Worm (Caenorhabditis elegans) whole organism, L3 larva: ENCODE results near the gene dohh-1.

Experiments used
- nhr-28 ChIP-seq: fragments of 150-350 bp; optimal IDR thresholded peaks from 2 replicates; lab custom pipeline; 2014; ENCODE audit warnings: missing biosample characterization, missing genetic modification characterization
- pqm-1 ChIP-seq: fragments of 150-350 bp; optimal IDR thresholded peaks from 2 replicates; lab custom pipeline; 2017; ENCODE audit warnings: missing biosample characterization, missing genetic modification characterization, inconsistent platforms

DNA sequence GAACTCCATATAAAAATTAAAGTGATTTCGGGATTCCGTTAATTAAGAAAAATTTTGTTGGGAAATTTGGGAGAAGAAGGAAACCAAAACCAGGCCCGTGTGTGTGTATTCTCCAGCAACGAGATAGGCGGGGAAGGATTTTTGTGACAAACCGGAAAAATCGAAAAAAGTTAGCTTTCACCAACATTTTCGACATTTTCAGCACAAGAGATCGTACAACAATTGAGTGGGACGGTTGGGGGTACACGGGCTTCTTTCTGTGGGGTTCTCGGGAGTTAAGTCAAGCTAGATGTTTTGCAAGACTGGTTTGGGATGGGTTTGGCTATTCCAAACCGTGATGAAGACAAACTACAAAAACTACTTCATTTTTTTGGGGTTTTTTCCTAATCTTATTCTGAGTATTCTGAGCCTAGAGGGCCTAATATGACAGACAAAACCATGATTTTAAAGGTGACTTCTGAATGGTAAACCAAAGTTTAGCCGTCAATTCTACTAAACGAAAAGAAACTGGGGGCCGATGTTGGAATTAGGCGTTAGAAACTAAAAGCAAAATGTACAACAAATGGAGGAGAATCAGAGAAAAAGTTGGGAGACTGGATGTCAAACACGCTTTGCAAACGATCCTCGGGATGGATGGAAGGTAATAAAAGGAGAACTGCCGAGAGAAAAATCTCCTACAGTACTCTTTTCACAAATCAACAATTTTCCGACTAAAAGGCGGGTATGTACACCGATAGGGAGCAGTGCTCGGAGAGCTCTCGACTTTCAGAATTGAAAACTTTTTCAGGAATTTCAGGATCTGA, 36.9 kb upstream of the dohh-1 start:
- TF ChIP-seq nhr-28 (tag; lab: Kevin White, UChicago): no peak
- no peak for TF ChIP-seq pqm-1 (tag; lab: Kevin White, UChicago)
